Worm (Caenorhabditis elegans): ENCODE results near the gene C25D7.15.

The C25D7.15 gene

DNA sequence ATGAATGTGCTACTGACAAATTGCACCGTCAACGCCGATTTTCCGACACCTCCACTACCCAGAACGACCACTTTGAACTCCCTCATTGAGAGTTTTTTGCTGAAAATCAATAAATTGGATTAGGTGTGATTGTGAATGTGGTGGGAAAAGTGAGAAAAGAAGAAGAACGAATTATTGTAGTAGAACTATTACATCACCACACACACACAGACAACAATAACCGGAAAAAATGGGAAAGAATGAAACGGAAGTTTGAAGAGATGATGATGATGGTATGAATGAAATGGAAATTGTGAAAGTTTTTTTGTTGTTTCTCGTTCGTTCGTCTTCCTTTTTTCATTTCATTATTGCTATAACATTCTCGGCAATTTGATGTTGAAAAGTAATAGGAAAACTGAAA, 4.4 kb downstream of the C25D7.15 start, which contains the start of gene rap-2:
rap-2 (minus strand) TSS at position 101 of the 400 bp plus-strand sequence.
- no peak for TF ChIP-seq hmbx-1 (tag; optimal IDR thresholded peaks at IDR 0.05)
- TF ChIP-seq F13C5.2 (tag; optimal IDR thresholded peaks at IDR 0.05): no peak

DNA sequence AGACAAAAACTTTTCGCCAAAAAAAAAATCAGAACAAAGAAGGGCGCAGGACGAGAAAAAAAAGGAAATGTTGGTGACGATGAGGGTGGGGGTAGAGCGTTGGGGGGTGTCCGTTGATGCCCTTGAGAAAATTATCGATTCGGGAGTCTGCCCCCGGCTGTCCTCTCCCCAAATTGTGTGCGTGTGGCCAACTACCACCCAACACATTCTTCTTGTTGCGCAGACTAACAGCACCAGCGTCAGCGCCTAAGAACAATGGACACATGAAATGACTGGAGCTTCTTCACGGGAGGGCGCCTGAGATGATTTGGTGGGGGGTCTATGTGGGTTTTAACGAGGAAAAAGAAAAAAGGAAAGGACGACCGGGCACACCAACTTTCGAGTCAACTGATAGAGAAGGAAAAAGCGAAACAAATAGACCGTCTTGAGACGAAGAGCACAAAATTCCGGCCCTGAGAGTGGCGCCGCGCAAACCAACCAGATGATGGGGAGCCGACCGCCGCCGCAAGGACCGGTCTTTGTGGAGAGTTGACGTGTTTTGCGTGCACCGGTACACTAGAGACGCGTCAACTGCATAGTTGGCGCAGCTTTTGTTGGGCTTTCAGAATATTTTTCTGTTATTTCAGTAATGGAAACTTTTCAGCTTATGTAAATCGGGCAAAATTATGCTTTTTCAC, 5.6 kb downstream of the C25D7.15 start, which contains the start of gene C25D7.9:
C25D7.9 (plus strand) TSS at position 68 of the 677 bp plus-strand sequence.
- TF ChIP-seq sea-1 (GFP tag; conservative IDR thresholded peaks at IDR 0.05): no peak
- peak; percentile 75 for TF ChIP-seq hmg-4 (GFP tag; optimal IDR thresholded peaks at IDR 0.05)
- peak; percentile 75 for TF ChIP-seq F13C5.2 (tag; optimal IDR thresholded peaks at IDR 0.05)

ce11 chrV:15065837-15066348, 6.3 kb downstream of the C25D7.15 start, which contains the start of gene otub-1:
Gene otub-1, plus strand, starts transcription at chrV:15066298.
- no peak for TF ChIP-seq scrt-1 (GFP tag; IDR thresholded peaks at IDR 0.05)
- no peak for TF ChIP-seq ets-7 (tag; optimal IDR thresholded peaks at IDR 0.05)
- no peak for TF ChIP-seq ama-1 (optimal IDR thresholded peaks at IDR 0.05)

- TF ChIP-seq pes-1 (GFP tag; IDR thresholded peaks at IDR 0.05) (no peak), flt-1 (GFP tag; IDR thresholded peaks at IDR 0.05) (no peak), hmbx-1 (tag; optimal IDR thresholded peaks at IDR 0.05) (no peak), ceh-13 (GFP tag; optimal IDR thresholded peaks at IDR 0.05) (no peak), B0310.2 (tag; optimal IDR thresholded peaks at IDR 0.05) (no peak), hmg-4 (GFP tag; optimal IDR thresholded peaks at IDR 0.05) (no peak), scrt-1 (GFP tag; IDR thresholded peaks at IDR 0.05) (no peak), tra-4 (tag; optimal IDR thresholded peaks at IDR 0.05) (no peak), tbx-37 (GFP tag; conservative IDR thresholded peaks at IDR 0.05) (no peak), tbx-11 (GFP tag; IDR thresholded peaks at IDR 0.05) (no peak)
Measured at ce11 chrV:15067165-15067564, 7.6 kb downstream of the C25D7.15 start, which contains the start of gene C25D7.10. Gene C25D7.10, plus strand, starts transcription at chrV:15067465.

DNA sequence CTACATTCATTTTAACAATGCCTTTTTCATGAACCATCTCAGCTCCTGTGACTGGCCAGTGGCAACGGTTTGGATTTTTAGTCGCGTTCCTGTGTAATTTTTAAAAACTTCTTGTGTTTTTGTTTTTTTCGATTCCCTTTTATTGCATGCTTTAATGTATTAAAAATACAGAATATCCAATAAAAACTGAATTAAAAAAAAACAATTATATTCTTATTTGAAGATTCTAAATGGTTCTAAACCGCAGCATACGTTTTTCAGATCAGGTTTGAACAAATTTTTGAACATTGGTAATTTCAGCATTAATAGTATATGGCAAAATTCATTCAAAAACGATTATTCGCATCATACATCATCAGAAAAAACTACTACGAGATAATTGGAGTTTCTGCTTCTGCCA, 8.8 kb downstream of the C25D7.15 start, which contains the start of gene dnj-3:
dnj-3 (plus strand) TSS at position 301 of the 400 bp plus-strand sequence.
- TF ChIP-seq ceh-36 (tag; optimal IDR thresholded peaks at IDR 0.05) (no peak), aly-1 (tag; optimal IDR thresholded peaks at IDR 0.05) (no peak), tra-4 (tag; optimal IDR thresholded peaks at IDR 0.05) (no peak)

ce11 chrV:15069435-15069985, 9.9 kb downstream of the C25D7.15 start:
- TF ChIP-seq ceh-13 (GFP tag; optimal IDR thresholded peaks at IDR 0.05): no peak
- no peak for TF ChIP-seq sea-1 (GFP tag; conservative IDR thresholded peaks at IDR 0.05)
- no peak for TF ChIP-seq tra-4 (tag; optimal IDR thresholded peaks at IDR 0.05)
- no peak for TF ChIP-seq flt-1 (GFP tag; IDR thresholded peaks at IDR 0.05)
- no peak for TF ChIP-seq B0310.2 (tag; optimal IDR thresholded peaks at IDR 0.05)
- TF ChIP-seq ceh-36 (tag; optimal IDR thresholded peaks at IDR 0.05): no peak
- TF ChIP-seq hnd-1 (tag; optimal IDR thresholded peaks at IDR 0.05): no peak
- no peak for TF ChIP-seq ets-7 (tag; optimal IDR thresholded peaks at IDR 0.05)
- TF ChIP-seq hmg-4 (GFP tag; optimal IDR thresholded peaks at IDR 0.05): no peak
- TF ChIP-seq aly-1 (tag; optimal IDR thresholded peaks at IDR 0.05): no peak

DNA sequence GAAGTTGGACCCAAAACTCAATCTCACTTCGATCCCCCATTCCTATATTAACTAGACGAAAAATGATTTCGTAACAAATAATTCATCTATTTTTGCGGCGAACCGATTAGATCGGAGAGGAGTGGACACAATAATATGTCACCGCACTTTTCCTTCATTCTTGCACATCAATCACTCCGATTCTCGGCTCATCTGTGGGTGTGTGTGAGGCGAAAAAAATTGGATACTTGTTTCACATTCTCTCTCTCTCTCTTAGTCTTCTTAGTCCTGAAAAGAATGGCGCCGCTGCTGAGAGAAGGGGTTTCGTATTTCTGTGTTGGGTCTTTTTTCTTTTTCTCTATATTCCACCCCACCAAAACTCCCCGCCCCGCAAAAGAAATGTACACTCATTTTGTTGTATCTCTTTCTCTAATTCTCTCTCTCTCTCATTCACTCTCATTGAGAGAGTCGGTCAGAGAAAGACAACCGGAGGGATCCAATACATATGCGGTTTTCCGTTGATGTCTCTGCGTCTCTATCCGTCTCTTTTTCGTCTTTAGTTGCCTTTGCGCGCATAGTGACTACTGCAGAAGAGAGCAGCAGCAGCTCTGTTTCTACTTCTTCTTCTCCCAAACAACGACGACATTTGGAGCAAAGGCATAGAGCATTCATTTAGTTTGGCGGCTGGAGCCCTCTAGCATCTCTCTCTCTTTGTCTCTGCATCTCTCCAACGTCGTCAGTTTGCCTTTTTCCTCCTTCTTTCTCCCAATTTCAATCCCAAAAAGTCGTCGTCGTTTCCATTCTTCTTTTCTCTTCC, 11.6 kb downstream of the C25D7.15 start, which contains the start of gene unc-76:
unc-76 (plus strand) TSS at position 746 of the 796 bp plus-strand sequence.
- peak; percentile 53 for TF ChIP-seq hmg-4 (GFP tag; optimal IDR thresholded peaks at IDR 0.05)
- no peak for TF ChIP-seq ceh-13 (GFP tag; optimal IDR thresholded peaks at IDR 0.05)
- TF ChIP-seq aly-1 (tag; optimal IDR thresholded peaks at IDR 0.05): peak; percentile 14
- no peak for TF ChIP-seq hmbx-1 (tag; optimal IDR thresholded peaks at IDR 0.05)
- TF ChIP-seq pes-1 (GFP tag; IDR thresholded peaks at IDR 0.05): no peak
- no peak for TF ChIP-seq tbx-37 (GFP tag; conservative IDR thresholded peaks at IDR 0.05)
- TF ChIP-seq ceh-36 (tag; optimal IDR thresholded peaks at IDR 0.05): no peak

DNA sequence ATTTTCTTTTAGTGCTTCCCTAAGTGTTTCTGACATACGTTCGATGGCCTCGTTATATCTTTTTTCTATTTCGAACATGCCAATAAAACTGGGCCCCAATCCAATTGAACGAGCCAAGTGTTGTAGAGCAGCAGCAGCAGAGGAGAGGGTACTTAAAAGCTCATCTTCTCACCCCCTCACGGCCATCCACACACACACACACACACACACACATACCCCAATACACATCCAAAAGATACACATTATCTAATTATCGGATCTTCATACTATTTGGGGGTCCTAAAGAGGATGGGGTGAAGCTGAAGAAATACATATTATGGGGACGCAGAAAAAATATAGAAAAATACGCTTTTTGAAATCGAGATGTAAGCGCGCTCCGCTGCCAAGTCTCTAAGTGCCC, 13.1 kb downstream of the C25D7.15 start:
- TF ChIP-seq scrt-1 (GFP tag; IDR thresholded peaks at IDR 0.05): no peak
- TF ChIP-seq tbx-11 (GFP tag; IDR thresholded peaks at IDR 0.05): 0 out of 2 replicates have a peak, but pooled peaks have one; percentile 24

DNA sequence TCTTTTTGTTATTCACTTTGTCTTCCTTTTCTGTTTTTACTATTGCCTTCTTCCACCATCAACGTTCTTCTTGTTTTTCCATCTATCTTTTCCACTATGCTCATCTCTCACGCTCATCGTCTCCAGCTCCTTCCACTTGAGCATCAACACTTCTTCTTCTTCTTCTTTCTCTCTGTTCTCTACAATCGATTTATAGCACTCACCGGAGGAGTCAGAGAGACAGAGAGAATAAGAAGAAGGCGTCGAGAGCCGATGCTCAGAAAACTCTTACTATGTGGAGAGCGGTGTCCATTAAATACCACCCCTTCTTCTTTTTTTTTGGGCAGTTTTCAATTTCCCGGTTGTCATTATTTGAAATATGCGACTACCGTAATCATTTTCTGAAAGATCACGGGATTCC, 15.3 kb downstream of the C25D7.15 start:
- no peak for TF ChIP-seq hmbx-1 (tag; optimal IDR thresholded peaks at IDR 0.05)
- no peak for TF ChIP-seq hnd-1 (tag; optimal IDR thresholded peaks at IDR 0.05)
- TF ChIP-seq scrt-1 (GFP tag; IDR thresholded peaks at IDR 0.05): no peak
- TF ChIP-seq ets-7 (tag; optimal IDR thresholded peaks at IDR 0.05): no peak
- TF ChIP-seq B0310.2 (tag; optimal IDR thresholded peaks at IDR 0.05): no peak
- TF ChIP-seq tra-4 (tag; optimal IDR thresholded peaks at IDR 0.05): no peak
- TF ChIP-seq hmg-4 (GFP tag; optimal IDR thresholded peaks at IDR 0.05): no peak
- TF ChIP-seq sea-1 (GFP tag; conservative IDR thresholded peaks at IDR 0.05): no peak
- TF ChIP-seq F13C5.2 (tag; optimal IDR thresholded peaks at IDR 0.05): no peak
- no peak for TF ChIP-seq tbx-11 (GFP tag; IDR thresholded peaks at IDR 0.05)
- TF ChIP-seq aly-1 (tag; optimal IDR thresholded peaks at IDR 0.05): no peak
- TF ChIP-seq tbx-37 (GFP tag; conservative IDR thresholded peaks at IDR 0.05): no peak
- no peak for TF ChIP-seq ama-1 (optimal IDR thresholded peaks at IDR 0.05)
- no peak for TF ChIP-seq ceh-36 (tag; optimal IDR thresholded peaks at IDR 0.05)
- TF ChIP-seq pes-1 (GFP tag; IDR thresholded peaks at IDR 0.05): no peak
- TF ChIP-seq flt-1 (GFP tag; IDR thresholded peaks at IDR 0.05): no peak
